Worm (Caenorhabditis elegans) whole organism, L3 larva: Measurements from ENCODE around the gene ZK1193.2.

Experiments
- ZK546.5 ChIP-seq: sonication (generic microtip); optimal IDR thresholded peaks from 2 replicates; lab custom pipeline; 2017; ENCODE audit warnings: missing biosample characterization, missing genetic modification characterization
- aly-2 ChIP-seq: fragments of 150-350 bp; optimal IDR thresholded peaks from 2 replicates; lab custom pipeline; 2014; ENCODE audit warnings: missing biosample characterization, missing genetic modification characterization
- lin-39 ChIP-seq: fragments of 150-350 bp; optimal IDR thresholded peaks from 2 replicates; lab custom pipeline; 2018; ENCODE audit warnings: missing biosample characterization, missing genetic modification reagents, missing genetic modification characterization
- mdl-1 ChIP-seq: fragments of 150-350 bp; optimal IDR thresholded peaks from 2 replicates; lab custom pipeline; 2014; ENCODE audit warnings: missing biosample characterization, missing genetic modification characterization
- nfya-1 ChIP-seq: sonication (generic microtip); optimal IDR thresholded peaks from 2 replicates; lab custom pipeline; 2017; ENCODE audit warnings: missing genetic modification characterization, mild to moderate bottlenecking, missing compliant biosample characterization, antibody characterized with exemption, moderate library complexity; ENCODE audit not compliant: insufficient read depth
- nhr-28 ChIP-seq: fragments of 150-350 bp; optimal IDR thresholded peaks from 2 replicates; lab custom pipeline; 2014; ENCODE audit warnings: missing biosample characterization, missing genetic modification characterization
- nhr-76 ChIP-seq: fragments of 150-350 bp; sonication (generic microtip); optimal IDR thresholded peaks from 5 replicates; lab custom pipeline; 2014; ENCODE audit warnings: missing biosample characterization, missing genetic modification characterization
- unc-62 ChIP-seq: fragments of 150-350 bp; sonication (generic microtip); optimal IDR thresholded peaks from 4 replicates; lab custom pipeline; 2014; ENCODE audit warnings: missing biosample characterization, missing genetic modification reagents, missing genetic modification characterization

DNA sequence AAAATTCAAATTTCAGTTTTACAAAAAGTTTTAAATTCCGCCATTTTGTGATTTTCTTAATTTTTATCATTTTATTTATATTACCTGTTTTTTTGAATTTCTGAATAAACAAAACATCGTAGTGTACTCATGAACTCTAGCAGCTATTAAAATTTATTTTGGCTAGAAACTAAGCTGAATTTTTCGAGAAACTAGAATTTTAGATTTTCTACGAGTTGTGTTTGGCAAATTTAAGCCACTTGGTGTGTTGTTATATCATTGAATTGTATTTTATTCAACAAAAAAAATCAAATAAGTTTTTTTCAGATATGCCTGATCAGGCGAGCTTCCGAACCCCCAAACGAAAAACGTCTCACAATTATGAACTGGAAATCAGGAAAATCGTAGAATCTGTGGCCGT lies 28.2 kb downstream of the ZK1193.2 start, which contains the start of gene R04A9.6:
- TF ChIP-seq nhr-76: no peak
- no peak for TF ChIP-seq ZK546.5 (tag; lab: Kevin White, UChicago)
- TF ChIP-seq aly-2 (tag; lab: Kevin White, UChicago): no peak
- TF ChIP-seq nhr-28 (tag; lab: Kevin White, UChicago): no peak
- no peak for TF ChIP-seq unc-62 (GFP tag; lab: Kevin White, UChicago)
- no peak for TF ChIP-seq lin-39 (tag; lab: Kevin White, UChicago)
- TF ChIP-seq mdl-1 (tag; lab: Kevin White, UChicago): no peak
- no peak for TF ChIP-seq nfya-1 (tag; lab: Kevin White, UChicago)
